Worm (Caenorhabditis elegans) whole organism, L4 larva: ENCODE results near the gene cnnm-3.

Experiments
- ces-1 ChIP-seq: fragments of 150-350 bp; sonication (generic microtip); optimal IDR thresholded peaks from 4 replicates; lab custom pipeline; 2014; ENCODE audit warnings: missing biosample characterization, missing genetic modification reagents, missing genetic modification characterization
- nhr-237 ChIP-seq: sonication (generic microtip); optimal IDR thresholded peaks from 2 replicates; lab custom pipeline; 2017; ENCODE audit warnings: missing biosample characterization, missing genetic modification characterization
- skn-1 ChIP-seq: fragments of 150-350 bp; optimal IDR thresholded peaks from 2 replicates; lab custom pipeline; 2014; ENCODE audit warnings: missing biosample characterization, missing genetic modification characterization

- TF ChIP-seq nhr-237 (tag; lab: Kevin White, UChicago) (no peak), skn-1 (tag; lab: Kevin White, UChicago) (no peak), ces-1 (no peak)
Measured at ce11 chrX:3040609-3041008, 5.0 kb downstream of the cnnm-3 start.
